Fruit fly (Drosophila melanogaster) whole organism, embryonic: ENCODE results near the gene zld.

Experiments used
- ATbp ChIP-seq: fragments of 200-800 bp; sonication (Bioruptor generic); optimal IDR thresholded peaks from 2 replicates; lab custom pipeline; 2017; ENCODE audit warnings: missing biosample characterization, mild to moderate bottlenecking, missing genetic modification characterization, missing genetic modification reagents
- Adf1 ChIP-seq: fragments of 200-800 bp; sonication (Bioruptor generic); IDR thresholded peaks from 2 replicates; pipeline ENCODE4 v1.3.6; 2022; ENCODE audit warnings: missing biosample characterization, missing genetic modification characterization
- Bteb2 ChIP-seq: fragments of 200-800 bp; sonication (Bioruptor generic); optimal IDR thresholded peaks from 2 replicates; lab custom pipeline; 2016; ENCODE audit warnings: missing biosample characterization, missing genetic modification characterization
- CG11093 ChIP-seq: fragments of 200-800 bp; sonication (Bioruptor generic); IDR thresholded peaks from 3 replicates; pipeline ENCODE4 v1.3.6; 2022; ENCODE audit warnings: missing biosample characterization, missing genetic modification characterization
- CG11504 ChIP-seq: fragments of 200-800 bp; sonication (Bioruptor generic); optimal IDR thresholded peaks from 3 replicates; lab custom pipeline; 2019; ENCODE audit warnings: missing biosample characterization, mild to moderate bottlenecking, missing genetic modification characterization, moderate library complexity
- CG15073 ChIP-seq: fragments of 200-800 bp; sonication (Bioruptor generic); optimal IDR thresholded peaks from 2 replicates; lab custom pipeline; 2016; ENCODE audit warnings: missing biosample characterization, missing genetic modification characterization
- CG1832 ChIP-seq: fragments of 200-800 bp; sonication (Bioruptor generic); optimal IDR thresholded peaks from 2 replicates; lab custom pipeline; 2017; ENCODE audit warnings: missing biosample characterization, mild to moderate bottlenecking, missing genetic modification characterization, inconsistent platforms
- CG18764 ChIP-seq: fragments of 200-800 bp; sonication (Bioruptor generic); optimal IDR thresholded peaks from 3 replicates; lab custom pipeline; 2016; ENCODE audit warnings: missing biosample characterization, missing genetic modification characterization
- CG2875 ChIP-seq: fragments of 200-800 bp; sonication (Bioruptor generic); optimal IDR thresholded peaks from 2 replicates; lab custom pipeline; 2017; ENCODE audit warnings: missing biosample characterization, mild to moderate bottlenecking, missing genetic modification characterization, missing genetic modification reagents
- CG3847 ChIP-seq: fragments of 200-800 bp; sonication (Bioruptor generic); IDR thresholded peaks from 2 replicates; pipeline ENCODE4 v1.3.6; 2022; ENCODE audit warnings: missing biosample characterization, missing genetic modification characterization
- CG4360 ChIP-seq: fragments of 200-800 bp; sonication (Bioruptor generic); IDR thresholded peaks from 2 replicates; pipeline ENCODE4 v1.3.6; 2022; ENCODE audit warnings: missing biosample characterization, missing genetic modification characterization
- CG7271 ChIP-seq: fragments of 200-800 bp; sonication (Bioruptor generic); optimal IDR thresholded peaks from 2 replicates; lab custom pipeline; 2018; ENCODE audit warnings: missing biosample characterization, mild to moderate bottlenecking, missing genetic modification characterization, moderate library complexity
- CG7786 ChIP-seq: fragments of 200-800 bp; sonication (Bioruptor generic); optimal IDR thresholded peaks from 2 replicates; lab custom pipeline; 2016; ENCODE audit warnings: missing biosample characterization, missing genetic modification characterization
- CG9727 ChIP-seq: fragments of 200-800 bp; sonication (Bioruptor generic); optimal IDR thresholded peaks from 3 replicates; lab custom pipeline; 2017; ENCODE audit warnings: missing biosample characterization, mild to moderate bottlenecking, missing genetic modification characterization
- CG9932 ChIP-seq: fragments of 200-800 bp; sonication (Bioruptor generic); IDR thresholded peaks from 2 replicates; pipeline ENCODE4 v1.3.6; 2022; ENCODE audit warnings: missing biosample characterization, missing genetic modification characterization
- Dek ChIP-seq: fragments of 200-800 bp; sonication (Bioruptor generic); optimal IDR thresholded peaks from 3 replicates; lab custom pipeline; 2019; ENCODE audit warnings: missing biosample characterization, mild to moderate bottlenecking, missing genetic modification characterization, moderate library complexity
- Fer3 ChIP-seq: fragments of 200-800 bp; sonication (Bioruptor generic); optimal IDR thresholded peaks from 2 replicates; lab custom pipeline; 2018; ENCODE audit warnings: missing biosample characterization, mild to moderate bottlenecking, missing genetic modification characterization, moderate library complexity
- Gsc ChIP-seq: fragments of 200-800 bp; sonication (Bioruptor generic); IDR thresholded peaks from 2 replicates; pipeline ENCODE4 v1.3.6; 2022; ENCODE audit warnings: missing biosample characterization, missing genetic modification characterization
- HLH4C ChIP-seq: fragments of 200-800 bp; sonication (Bioruptor generic); IDR thresholded peaks from 3 replicates; pipeline ENCODE4 v1.3.6; 2022; ENCODE audit warnings: missing biosample characterization, missing genetic modification characterization; ENCODE audit not compliant: partially characterized antibody
- Hmr ChIP-seq: fragments of 200-800 bp; sonication (Bioruptor generic); optimal IDR thresholded peaks from 3 replicates; lab custom pipeline; 2017; ENCODE audit warnings: mild to moderate bottlenecking, missing biosample characterization, missing genetic modification reagents, missing genetic modification characterization
- Lhr ChIP-seq: fragments of 200-800 bp; sonication (Bioruptor generic); optimal IDR thresholded peaks from 3 replicates; lab custom pipeline; 2017; ENCODE audit warnings: mild to moderate bottlenecking, missing biosample characterization, missing genetic modification reagents, missing genetic modification characterization
- Med ChIP-seq: fragments of 200-800 bp; sonication (Bioruptor generic); peaks from one replicate; lab custom pipeline; 2016; ENCODE audit warnings: missing biosample characterization, missing genetic modification characterization, mild to moderate bottlenecking, inconsistent platforms, moderate library complexity
- Myb ChIP-seq: fragments of 200-800 bp; sonication (Bioruptor generic); optimal IDR thresholded peaks from 2 replicates; lab custom pipeline; 2016; ENCODE audit warnings: missing biosample characterization, missing genetic modification characterization
- Scr ChIP-seq: fragments of 200-800 bp; sonication (Bioruptor generic); IDR thresholded peaks from 2 replicates; pipeline ENCODE4 v1.3.6; 2022; ENCODE audit warnings: missing biosample characterization, missing genetic modification characterization; ENCODE audit not compliant: partially characterized antibody
- Spps ChIP-seq: fragments of 200-800 bp; sonication (Bioruptor generic); optimal IDR thresholded peaks from 2 replicates; lab custom pipeline; 2018; ENCODE audit warnings: missing biosample characterization, mild to moderate bottlenecking, missing genetic modification characterization
- ab ChIP-seq: fragments of 200-800 bp; sonication (Bioruptor generic); optimal IDR thresholded peaks from 2 replicates; lab custom pipeline; 2016; ENCODE audit warnings: missing biosample characterization, missing genetic modification characterization
- abd-A ChIP-seq: fragments of 200-800 bp; sonication (Bioruptor generic); optimal IDR thresholded peaks from 3 replicates; lab custom pipeline; 2019; ENCODE audit warnings: missing biosample characterization, mild to moderate bottlenecking, missing genetic modification characterization, moderate library complexity
- ap ChIP-seq: fragments of 200-800 bp; sonication (Bioruptor generic); IDR thresholded peaks from 2 replicates; pipeline ENCODE4 v1.3.6; 2022; ENCODE audit warnings: missing biosample characterization, missing genetic modification characterization
- bowl ChIP-seq: fragments of 200-800 bp; sonication (Bioruptor generic); IDR thresholded peaks from 2 replicates; pipeline ENCODE4 v1.3.6; 2022; ENCODE audit warnings: missing biosample characterization, missing genetic modification characterization
- cg ChIP-seq: fragments of 200-800 bp; sonication (Bioruptor generic); optimal IDR thresholded peaks from 3 replicates; lab custom pipeline; 2019; ENCODE audit warnings: missing biosample characterization, mild to moderate bottlenecking, missing genetic modification characterization, moderate library complexity
- chinmo ChIP-seq: fragments of 200-800 bp; sonication (Bioruptor generic); IDR thresholded peaks from 4 replicates; pipeline ENCODE4 v1.3.6; 2022; ENCODE audit warnings: missing biosample characterization, missing genetic modification characterization; ENCODE audit not compliant: partially characterized antibody
- corto ChIP-seq: fragments of 200-800 bp; sonication (Bioruptor generic); optimal IDR thresholded peaks from 2 replicates; lab custom pipeline; 2016; ENCODE audit warnings: missing biosample characterization, mild to moderate bottlenecking, missing genetic modification characterization, moderate library complexity
- crol ChIP-seq: fragments of 200-800 bp; sonication (Bioruptor generic); IDR thresholded peaks from 2 replicates; pipeline ENCODE4 v1.3.6; 2022; ENCODE audit warnings: missing biosample characterization, missing genetic modification characterization
- da ChIP-seq: fragments of 200-800 bp; sonication (Bioruptor generic); optimal IDR thresholded peaks from 2 replicates; lab custom pipeline; 2016; ENCODE audit warnings: missing biosample characterization, missing genetic modification characterization
- dimm ChIP-seq: fragments of 200-800 bp; sonication (Bioruptor generic); IDR thresholded peaks from 2 replicates; pipeline ENCODE4 v1.3.6; 2022; ENCODE audit warnings: missing biosample characterization, missing genetic modification characterization
- gcm2 ChIP-seq: fragments of 200-800 bp; sonication (Bioruptor generic); optimal IDR thresholded peaks from 2 replicates; lab custom pipeline; 2016; ENCODE audit warnings: missing biosample characterization, missing genetic modification characterization
- gsb-n ChIP-seq: fragments of 200-800 bp; sonication (Bioruptor generic); optimal IDR thresholded peaks from 3 replicates; lab custom pipeline; 2018; ENCODE audit warnings: missing biosample characterization, mild to moderate bottlenecking, missing genetic modification characterization
- kah ChIP-seq: fragments of 200-800 bp; sonication (Bioruptor generic); optimal IDR thresholded peaks from 2 replicates; lab custom pipeline; 2018; ENCODE audit warnings: missing biosample characterization, mild to moderate bottlenecking, missing genetic modification characterization
- lmd ChIP-seq: fragments of 200-800 bp; sonication (Bioruptor generic); IDR thresholded peaks from 2 replicates; pipeline ENCODE4 v1.3.6; 2022; ENCODE audit warnings: missing biosample characterization, missing genetic modification characterization
- mirr ChIP-seq: fragments of 200-800 bp; sonication (Bioruptor generic); optimal IDR thresholded peaks from 3 replicates; lab custom pipeline; 2018; ENCODE audit warnings: missing biosample characterization, mild to moderate bottlenecking, missing genetic modification characterization
- pan ChIP-seq, 4 experiments: fragments of >200 bp in 3 of 4; fragments of 200-800 bp in 1 of 4; sonication (Bioruptor generic) in 1 of 4; optimal IDR thresholded peaks in 3 of 4; IDR thresholded peaks in 1 of 4; 2 replicates each; pipeline versions ENCODE4 v1.3.6 to Lab custom; 2017 to 2022; ENCODE audit warnings: missing biosample characterization in 2 of 4, missing genetic modification characterization in 2 of 4, mixed read lengths in 1 of 4
- pb ChIP-seq: fragments of 200-800 bp; sonication (Bioruptor generic); optimal IDR thresholded peaks from 3 replicates; lab custom pipeline; 2016; ENCODE audit warnings: missing biosample characterization, missing genetic modification characterization
- psq ChIP-seq: fragments of 200-800 bp; sonication (Bioruptor generic); optimal IDR thresholded peaks from 2 replicates; lab custom pipeline; 2017; ENCODE audit warnings: missing biosample characterization, missing genetic modification characterization
- slbo ChIP-seq: fragments of 200-800 bp; sonication (Bioruptor generic); IDR thresholded peaks from 2 replicates; pipeline ENCODE4 v1.3.6; 2022; ENCODE audit warnings: missing biosample characterization, missing genetic modification characterization
- tgo ChIP-seq: fragments of 200-800 bp; sonication (Bioruptor generic); IDR thresholded peaks from 3 replicates; pipeline ENCODE4 v1.3.6; 2022; ENCODE audit warnings: missing biosample characterization, missing genetic modification characterization
- twi ChIP-seq: fragments of 200-800 bp; optimal IDR thresholded peaks from 2 replicates; lab custom pipeline; 2019; ENCODE audit warnings: missing biosample characterization, mild to moderate bottlenecking, missing genetic modification characterization, moderate library complexity
- vfl ChIP-seq: fragments of 200-800 bp; sonication (Bioruptor generic); optimal IDR thresholded peaks from 2 replicates; lab custom pipeline; 2016; ENCODE audit warnings: missing biosample characterization, missing genetic modification characterization
- wdn ChIP-seq: fragments of 200-800 bp; sonication (Bioruptor generic); IDR thresholded peaks from 2 replicates; pipeline ENCODE4 v1.3.6; 2022; ENCODE audit warnings: missing biosample characterization, missing genetic modification characterization
- z ChIP-seq: fragments of 200-800 bp; sonication (Bioruptor generic); IDR thresholded peaks from 3 replicates; pipeline ENCODE4 v1.3.6; 2022; ENCODE audit warnings: missing biosample characterization, missing genetic modification characterization

zld gene

dm6 chrX:19773734-19774702, 9.3 kb downstream of the zld start (continued):
- TF ChIP-seq z (GFP tag; lab: Robert Waterston, UW), result no peak
- TF ChIP-seq CG7786, result no peak
- peak; percentile 24 for TF ChIP-seq Med (GFP tag; lab: Kevin White, UChicago)
- no peak for TF ChIP-seq CG18764
- no peak for TF ChIP-seq Scr (GFP tag; lab: Robert Waterston, UW)
- no peak for TF ChIP-seq abd-A (tag; lab: Kevin White, UChicago)
- peak; percentile 89 for TF ChIP-seq twi (tag; lab: Kevin White, UChicago)
- TF ChIP-seq pan (optimal IDR thresholded peaks at IDR 0.05; lab: Kevin White, UChicago), result no peak
- no peak for TF ChIP-seq pan (GFP tag; optimal IDR thresholded peaks at IDR 0.05 in 1 of 2, IDR thresholded peaks at IDR 0.05 in 1 of 2)
- TF ChIP-seq pb (GFP tag; lab: Kevin White, UChicago), result no peak
- TF ChIP-seq slbo, result no peak
- no peak for TF ChIP-seq ap (GFP tag; lab: Robert Waterston, UW)
- TF ChIP-seq Bteb2 (GFP tag; lab: Kevin White, UChicago), result no peak
- no peak for TF ChIP-seq dimm (GFP tag; lab: Robert Waterston, UW)
- TF ChIP-seq Dek, result no peak
- no peak for TF ChIP-seq HLH4C
- no peak for TF ChIP-seq Myb
- no peak for TF ChIP-seq Gsc (GFP tag; lab: Robert Waterston, UW)
- TF ChIP-seq Spps (tag; lab: Kevin White, UChicago), result no peak
- peak; percentile 55 for TF ChIP-seq ATbp
- no peak for TF ChIP-seq da (GFP tag; lab: Kevin White, UChicago)
- no peak for TF ChIP-seq lmd
- TF ChIP-seq corto, result no peak
- no peak for TF ChIP-seq Hmr
- TF ChIP-seq Fer3 (tag; lab: Kevin White, UChicago), result no peak
- TF ChIP-seq bowl (GFP tag; lab: Robert Waterston, UW), result no peak
- no peak for TF ChIP-seq Lhr (GFP tag; lab: Kevin White, UChicago)
- TF ChIP-seq CG7271 (tag; lab: Kevin White, UChicago), result no peak
- TF ChIP-seq CG11093 (GFP tag; lab: Robert Waterston, UW), result no peak
- TF ChIP-seq CG2875 (GFP tag; lab: Kevin White, UChicago), result no peak
- peak; percentile 49 for TF ChIP-seq CG1832
- TF ChIP-seq gcm2 (GFP tag; lab: Kevin White, UChicago), result no peak
- TF ChIP-seq wdn (GFP tag; lab: Robert Waterston, UW), result no peak
- TF ChIP-seq kah (GFP tag; lab: Kevin White, UChicago), result no peak
- TF ChIP-seq mirr (GFP tag; lab: Kevin White, UChicago), result no peak
- TF ChIP-seq CG3847 (GFP tag; lab: Robert Waterston, UW), result no peak
- TF ChIP-seq CG4360, result peak; percentile 97
- no peak for TF ChIP-seq vfl (GFP tag; lab: Kevin White, UChicago)
- TF ChIP-seq chinmo (GFP tag; lab: Robert Waterston, UW), result 0 out of 4 replicates have a peak, but pooled peaks have one; percentile 53
- peak; percentile 92 for TF ChIP-seq crol (GFP tag; lab: Robert Waterston, UW)
- no peak for TF ChIP-seq ab (GFP tag; lab: Kevin White, UChicago)
- TF ChIP-seq CG9932, result 0 out of 2 replicates have a peak, but pooled peaks have one; percentile 23
- peak; percentile 77 for TF ChIP-seq cg (GFP tag; lab: Kevin White, UChicago)
- TF ChIP-seq tgo (GFP tag; lab: Robert Waterston, UW), result no peak
- TF ChIP-seq CG15073, result no peak
- 0 out of 2 replicates have a peak, but pooled peaks have one; percentile 21 for TF ChIP-seq Adf1 (GFP tag; lab: Robert Waterston, UW)
- peak; percentile 79 for TF ChIP-seq psq (GFP tag; lab: Kevin White, UChicago)
- no peak for TF ChIP-seq CG9727
- TF ChIP-seq gsb-n (tag; lab: Kevin White, UChicago), result no peak
- peak; percentile 50 for TF ChIP-seq CG11504 (tag; lab: Kevin White, UChicago)
